Worm (Caenorhabditis elegans) whole organism, L1 larva: ENCODE measurements around the gene F52C9.3.
A peak's percentile ranks its signal among the peaks of the same experiment; 100 is the strongest.

Source experiments
- C16A3.4 ChIP-seq: fragments of 150-350 bp; optimal IDR thresholded peaks from 2 replicates; lab custom pipeline; 2014; ENCODE audit warnings: missing biosample characterization, missing genetic modification characterization
- aha-1 ChIP-seq: fragments of 150-350 bp; optimal IDR thresholded peaks from 2 replicates; lab custom pipeline; 2014; ENCODE audit warnings: missing biosample characterization, missing genetic modification characterization
- aly-2 ChIP-seq: fragments of 150-350 bp; optimal IDR thresholded peaks from 2 replicates; lab custom pipeline; 2014; ENCODE audit warnings: missing biosample characterization, missing genetic modification characterization
- ama-1 ChIP-seq: fragments of 150-350 bp; optimal IDR thresholded peaks from 2 replicates; lab custom pipeline; 2014
- ceh-63 ChIP-seq: fragments of 200-800 bp; sonication (Bioruptor generic); optimal IDR thresholded peaks from 2 replicates; lab custom pipeline; 2018; ENCODE audit warnings: mild to moderate bottlenecking, missing genetic modification characterization, missing compliant biosample characterization
- ceh-82 ChIP-seq, 3 experiments: fragments of 150-350 bp in 1 of 3; sonication (generic microtip) in 2 of 3; optimal IDR thresholded peaks; 2 replicates each; lab custom pipeline; 2014 to 2017; ENCODE audit warnings: missing biosample characterization in 3 of 3, missing genetic modification characterization in 3 of 3
- ceh-90 ChIP-seq: sonication (generic microtip); optimal IDR thresholded peaks from 2 replicates; lab custom pipeline; 2016; ENCODE audit warnings: missing genetic modification characterization, missing compliant biosample characterization
- ces-1 ChIP-seq: fragments of 150-350 bp; optimal IDR thresholded peaks from 2 replicates; lab custom pipeline; 2014; ENCODE audit warnings: missing biosample characterization, missing genetic modification reagents, missing genetic modification characterization
- dsc-1 ChIP-seq: sonication (generic microtip); optimal IDR thresholded peaks from 2 replicates; lab custom pipeline; 2016; ENCODE audit warnings: mild to moderate bottlenecking, missing genetic modification characterization, missing compliant biosample characterization
- efl-1 ChIP-seq, 4 experiments: fragments of 150-350 bp; optimal IDR thresholded peaks in 3 of 4; peaks in 1 of 4; 1 replicate in 1 of 4; 2 replicates in 3 of 4; lab custom pipeline; 2014; ENCODE audit warnings: missing biosample characterization in 2 of 4, missing genetic modification characterization in 2 of 4, missing genetic modification reagents in 2 of 4
- efl-3 ChIP-seq: fragments of 200-800 bp; sonication (Bioruptor generic); optimal IDR thresholded peaks from 2 replicates; lab custom pipeline; 2018; ENCODE audit warnings: mild to moderate bottlenecking, missing genetic modification characterization, missing compliant biosample characterization
- egl-13 ChIP-seq: sonication (generic microtip); optimal IDR thresholded peaks from 2 replicates; lab custom pipeline; 2016; ENCODE audit warnings: missing genotype, missing genetic modification reagents, missing genetic modification characterization, missing compliant biosample characterization
- egl-27 ChIP-seq, 2 experiments: fragments of 150-350 bp in 1 of 2; sonication (generic microtip); optimal IDR thresholded peaks; 3 replicates each; lab custom pipeline; 2017 to 2018; ENCODE audit warnings: missing biosample characterization in 2 of 2, missing genetic modification characterization in 2 of 2, missing genetic modification reagents in 2 of 2
- elt-2 ChIP-seq: sonication (generic microtip); optimal IDR thresholded peaks from 2 replicates; lab custom pipeline; 2016; ENCODE audit warnings: missing genetic modification characterization, mild to moderate bottlenecking, inconsistent platforms, missing compliant biosample characterization, missing genetic modification reagents
- elt-3 ChIP-seq, 6 experiments: fragments of 150-350 bp in 1 of 6; sonication (generic microtip); optimal IDR thresholded peaks; 2 replicates each; lab custom pipeline; 2017 to 2018; ENCODE audit warnings: missing biosample characterization in 6 of 6, missing genetic modification characterization in 6 of 6, inconsistent platforms in 1 of 6
- fkh-4 ChIP-seq: sonication (generic microtip); optimal IDR thresholded peaks from 2 replicates; lab custom pipeline; 2016; ENCODE audit warnings: missing compliant biosample characterization, missing genetic modification characterization, borderline replicate concordance
- hlh-17 ChIP-seq: fragments of 200-800 bp; sonication (Bioruptor generic); optimal IDR thresholded peaks from 2 replicates; lab custom pipeline; 2018; ENCODE audit warnings: missing genetic modification characterization, mild to moderate bottlenecking, missing compliant biosample characterization, moderate library complexity, borderline replicate concordance
- hlh-4 ChIP-seq: sonication (generic microtip); optimal IDR thresholded peaks from 2 replicates; lab custom pipeline; 2016; ENCODE audit warnings: mild to moderate bottlenecking, missing genetic modification characterization, missing compliant biosample characterization
- hpl-2 ChIP-seq: fragments of 150-350 bp; optimal IDR thresholded peaks from 2 replicates; lab custom pipeline; 2014; ENCODE audit warnings: missing biosample characterization, missing genetic modification reagents, missing genetic modification characterization
- isw-1 ChIP-seq: fragments of 200-800 bp; sonication (Bioruptor generic); IDR thresholded peaks from 2 replicates; pipeline ENCODE4 v1.3.6; 2022; ENCODE audit warnings: missing genetic modification characterization, missing compliant biosample characterization
- jun-1 ChIP-seq: fragments of 150-350 bp; optimal IDR thresholded peaks from 2 replicates; lab custom pipeline; 2014; ENCODE audit warnings: missing biosample characterization, missing genetic modification reagents, missing genetic modification characterization
- lin-13 ChIP-seq: fragments of 150-350 bp; optimal IDR thresholded peaks from 2 replicates; lab custom pipeline; 2014; ENCODE audit warnings: missing biosample characterization, missing genetic modification reagents, missing genetic modification characterization
- lin-15B ChIP-seq: fragments of 150-350 bp; sonication (generic microtip); optimal IDR thresholded peaks from 3 replicates; lab custom pipeline; 2014; ENCODE audit warnings: missing biosample characterization, missing genetic modification characterization
- lin-39 ChIP-seq: fragments of 150-350 bp; optimal IDR thresholded peaks from 2 replicates; lab custom pipeline; 2014; ENCODE audit warnings: missing biosample characterization, missing genetic modification reagents, missing genetic modification characterization
- lir-3 ChIP-seq: sonication (generic microtip); optimal IDR thresholded peaks from 2 replicates; lab custom pipeline; 2016; ENCODE audit warnings: mild to moderate bottlenecking, missing genetic modification characterization, moderate library complexity, missing compliant biosample characterization; ENCODE audit not compliant: poor library complexity
- mdl-1 ChIP-seq, 2 experiments: fragments of 150-350 bp; optimal IDR thresholded peaks; 2 replicates each; lab custom pipeline; 2014 to 2017; ENCODE audit warnings: missing biosample characterization in 2 of 2, missing genetic modification characterization in 2 of 2, inconsistent platforms in 1 of 2
- nhr-11 ChIP-seq: fragments of 150-350 bp; optimal IDR thresholded peaks from 2 replicates; lab custom pipeline; 2014; ENCODE audit warnings: missing biosample characterization, missing genetic modification characterization
- nhr-19 ChIP-seq: fragments of 200-800 bp; sonication (Bioruptor generic); conservative IDR thresholded peaks from 2 replicates; pipeline ENCODE4 v1.3.6; 2022; ENCODE audit warnings: missing genetic modification characterization, missing compliant biosample characterization
- nhr-20 ChIP-seq: sonication (generic microtip); optimal IDR thresholded peaks from 2 replicates; lab custom pipeline; 2016; ENCODE audit warnings: mild to moderate bottlenecking, missing genetic modification characterization, missing compliant biosample characterization
- nhr-47 ChIP-seq: sonication (generic microtip); optimal IDR thresholded peaks from 2 replicates; lab custom pipeline; 2016; ENCODE audit warnings: mild to moderate bottlenecking, missing genetic modification characterization, moderate library complexity, missing compliant biosample characterization
- nhr-71 ChIP-seq: sonication (generic microtip); optimal IDR thresholded peaks from 2 replicates; lab custom pipeline; 2016; ENCODE audit warnings: mild to moderate bottlenecking, missing genetic modification characterization, moderate library complexity, missing compliant biosample characterization
- nhr-84 ChIP-seq: sonication (generic microtip); optimal IDR thresholded peaks from 2 replicates; lab custom pipeline; 2017; ENCODE audit warnings: missing biosample characterization, missing genetic modification characterization
- nhr-85 ChIP-seq: sonication (generic microtip); peaks from one replicate; lab custom pipeline; 2016; ENCODE audit warnings: missing genetic modification characterization, inconsistent platforms, missing compliant biosample characterization
- pax-3 ChIP-seq: fragments of 200-800 bp; sonication (Bioruptor generic); optimal IDR thresholded peaks from 2 replicates; lab custom pipeline; 2018; ENCODE audit warnings: mild to moderate bottlenecking, missing genetic modification characterization, moderate library complexity, missing compliant biosample characterization
- pqm-1 ChIP-seq: sonication (generic microtip); optimal IDR thresholded peaks from 3 replicates; lab custom pipeline; 2017; ENCODE audit warnings: missing biosample characterization, missing genetic modification characterization
- skn-1 ChIP-seq: fragments of 150-350 bp; optimal IDR thresholded peaks from 2 replicates; lab custom pipeline; 2014; ENCODE audit warnings: missing biosample characterization, missing genetic modification characterization
- sox-4 ChIP-seq: sonication (generic microtip); optimal IDR thresholded peaks from 2 replicates; lab custom pipeline; 2016; ENCODE audit warnings: missing genetic modification characterization, missing compliant biosample characterization
- sptf-1 ChIP-seq: fragments of 150-350 bp; optimal IDR thresholded peaks from 2 replicates; lab custom pipeline; 2014; ENCODE audit warnings: missing biosample characterization, missing genetic modification characterization
- sup-37 ChIP-seq: fragments of 200-800 bp; sonication (Bioruptor generic); optimal IDR thresholded peaks from 2 replicates; lab custom pipeline; 2018; ENCODE audit warnings: mild to moderate bottlenecking, missing genetic modification characterization, missing compliant biosample characterization
- tbx-2 ChIP-seq: sonication (generic microtip); optimal IDR thresholded peaks from 2 replicates; lab custom pipeline; 2016; ENCODE audit warnings: missing genetic modification characterization, missing compliant biosample characterization
- unc-86 ChIP-seq: sonication (generic microtip); optimal IDR thresholded peaks from 2 replicates; lab custom pipeline; 2016; ENCODE audit warnings: missing genetic modification characterization, missing compliant biosample characterization
- unc-98 ChIP-seq: fragments of 200-800 bp; sonication (Bioruptor generic); IDR thresholded peaks from 2 replicates; pipeline ENCODE4 v1.3.6; 2022; ENCODE audit warnings: missing genetic modification characterization, missing compliant biosample characterization
- vab-15 ChIP-seq: sonication (generic microtip); optimal IDR thresholded peaks from 2 replicates; lab custom pipeline; 2017; ENCODE audit warnings: missing genotype, mild to moderate bottlenecking, missing genetic modification characterization, missing compliant biosample characterization
- xbp-1 ChIP-seq: sonication (generic microtip); optimal IDR thresholded peaks from 2 replicates; lab custom pipeline; 2016; ENCODE audit warnings: missing genetic modification characterization, missing compliant biosample characterization
- zip-4 ChIP-seq: fragments of 200-800 bp; sonication (Bioruptor generic); optimal IDR thresholded peaks from 2 replicates; lab custom pipeline; 2018; ENCODE audit warnings: mild to moderate bottlenecking, missing genetic modification characterization, moderate library complexity, missing compliant biosample characterization
- ztf-11 ChIP-seq, 2 experiments: sonication (generic microtip); optimal IDR thresholded peaks; 2 replicates each; lab custom pipeline; 2016 to 2017; ENCODE audit warnings: missing genetic modification characterization in 2 of 2, missing biosample characterization in 1 of 2, missing compliant biosample characterization in 1 of 2
- ztf-4 ChIP-seq: fragments of 150-350 bp; optimal IDR thresholded peaks from 2 replicates; lab custom pipeline; 2014; ENCODE audit warnings: missing biosample characterization, missing genetic modification characterization

F52C9.3 gene

ce11 chrIII:5273396-5273857 is 48.3 kb upstream of the F52C9.3 start, which contains the start of gene ztf-8 (continued):
- TF ChIP-seq unc-98 (GFP tag; lab: Robert Waterston, UW) (no peak), ceh-90 (tag; lab: Kevin White, UChicago) (no peak), xbp-1 (tag; lab: Kevin White, UChicago) (no peak), ama-1 (lab: Kevin White, UChicago) (peak; percentile 87), pax-3 (no peak), egl-27 (tag; optimal IDR thresholded peaks at IDR 0.05; lab: Kevin White, UChicago) (no peak), ztf-4 (no peak), C16A3.4 (tag; lab: Kevin White, UChicago) (no peak), lin-15B (tag; lab: Kevin White, UChicago) (no peak), sptf-1 (tag; lab: Kevin White, UChicago) (no peak), isw-1 (GFP tag; lab: Robert Waterston, UW) (no peak), sup-37 (GFP tag; lab: Kevin White, UChicago) (no peak), dsc-1 (peak; percentile 23), lin-39 (no peak), sox-4 (tag; lab: Kevin White, UChicago) (no peak), fkh-4 (tag; lab: Kevin White, UChicago) (no peak), aly-2 (tag; lab: Kevin White, UChicago) (peak; percentile 51)

- TF ChIP-seq nhr-20 (tag; lab: Kevin White, UChicago) (no peak), nhr-85 (tag; lab: Kevin White, UChicago) (peak; percentile 30), efl-1 (optimal IDR thresholded peaks at IDR 0.05; lab: Kevin White, UChicago) (no peak), efl-1 (GFP tag; optimal IDR thresholded peaks at IDR 0.05 in 1 of 2; lab: Kevin White, UChicago) (peak in 1 of 2 experiments; percentile 37)
These were observed 47.4 kb upstream of the F52C9.3 start for ce11 chrIII:5274250-5274649.

- TF ChIP-seq nhr-19 (GFP tag; lab: Robert Waterston, UW) (peak; percentile 18; the same call in 1 of the 2 replicates), hpl-2 (GFP tag; lab: Kevin White, UChicago) (no peak), ces-1 (no peak), nhr-47 (tag; lab: Kevin White, UChicago) (peak; percentile 47), xbp-1 (tag; lab: Kevin White, UChicago) (peak; percentile 40), hlh-17 (GFP tag; lab: Kevin White, UChicago) (no peak), elt-3 (tag; optimal IDR thresholded peaks at IDR 0.05; lab: Kevin White, UChicago) (peak in 1 of 6 experiments; percentile 20), vab-15 (tag; lab: Kevin White, UChicago) (no peak), ztf-4 (no peak), lir-3 (no peak), aha-1 (no peak), sox-4 (tag; lab: Kevin White, UChicago) (no peak), pqm-1 (tag; lab: Kevin White, UChicago) (no peak), efl-3 (GFP tag; lab: Kevin White, UChicago) (no peak), ceh-63 (GFP tag; lab: Kevin White, UChicago) (no peak), unc-86 (no peak), dsc-1 (peak; percentile 63), ceh-90 (tag; lab: Kevin White, UChicago) (peak; percentile 18), ztf-11 (tag; optimal IDR thresholded peaks at IDR 0.05; lab: Kevin White, UChicago) (no peak), skn-1 (tag; lab: Kevin White, UChicago) (peak; percentile 77), egl-13 (tag; lab: Kevin White, UChicago) (no peak), mdl-1 (tag; optimal IDR thresholded peaks at IDR 0.05; lab: Kevin White, UChicago) (peak in 1 of 2 experiments; percentile 24), tbx-2 (tag; lab: Kevin White, UChicago) (no peak), nhr-20 (tag; lab: Kevin White, UChicago) (peak; percentile 31), nhr-84 (tag; lab: Kevin White, UChicago) (no peak), jun-1 (tag; lab: Kevin White, UChicago) (peak; percentile 20), nhr-11 (tag; lab: Kevin White, UChicago) (no peak), hlh-4 (tag; lab: Kevin White, UChicago) (no peak), zip-4 (GFP tag; lab: Kevin White, UChicago) (no peak), elt-2 (tag; lab: Kevin White, UChicago) (no peak), nhr-71 (tag; lab: Kevin White, UChicago) (peak; percentile 59), lin-13 (GFP tag; lab: Kevin White, UChicago) (peak; percentile 48), ceh-82 (tag; optimal IDR thresholded peaks at IDR 0.05; lab: Kevin White, UChicago) (peak in 1 of 3 experiments; percentile 12)
These were observed 46.9 kb upstream of the F52C9.3 start, which contains the start of the genes daf-41 and toc-1 for ce11 chrIII:5274715-5275355. TSS of gene daf-41 (minus strand) at chrIII:5274765. TSS of gene toc-1 (plus strand) at chrIII:5275251.
